Worm (Caenorhabditis elegans) whole organism, late embryonic: ENCODE results near the gene ccdc-12.

Experiments
- C38D4.7 ChIP-seq: fragments of 200-800 bp; sonication (Bioruptor generic); optimal IDR thresholded peaks from 2 replicates; lab custom pipeline; 2018; ENCODE audit warnings: mild to moderate bottlenecking, missing genetic modification characterization, moderate library complexity, missing compliant biosample characterization
- T23F11.4 ChIP-seq: fragments of 200-800 bp; sonication (Bioruptor generic); optimal IDR thresholded peaks from 2 replicates; lab custom pipeline; 2018; ENCODE audit warnings: mild to moderate bottlenecking, missing genetic modification characterization, missing compliant biosample characterization
- Y22D7AL.16 ChIP-seq: sonication (generic microtip); optimal IDR thresholded peaks from 2 replicates; lab custom pipeline; 2016; ENCODE audit warnings: missing genetic modification characterization, missing compliant biosample characterization
- elt-2 ChIP-seq: sonication (generic microtip); optimal IDR thresholded peaks from 2 replicates; lab custom pipeline; 2016; ENCODE audit warnings: missing genetic modification reagents, missing genetic modification characterization, missing compliant biosample characterization
- fkh-10 ChIP-seq: fragments of 150-350 bp; optimal IDR thresholded peaks from 2 replicates; lab custom pipeline; 2014; ENCODE audit warnings: missing biosample characterization, missing genetic modification reagents, missing genetic modification characterization
- hlh-30 ChIP-seq: sonication (generic microtip); optimal IDR thresholded peaks from 2 replicates; lab custom pipeline; 2017; ENCODE audit warnings: antibody characterized with exemption, missing genetic modification characterization, missing compliant biosample characterization; ENCODE audit not compliant: insufficient read depth
- nfya-1 ChIP-seq: sonication (generic microtip); optimal IDR thresholded peaks from 2 replicates; lab custom pipeline; 2017; ENCODE audit warnings: missing genetic modification characterization, mild to moderate bottlenecking, missing compliant biosample characterization, antibody characterized with exemption, moderate library complexity
- nhr-11 ChIP-seq: fragments of 150-350 bp; optimal IDR thresholded peaks from 2 replicates; lab custom pipeline; 2014; ENCODE audit warnings: missing biosample characterization, missing genetic modification characterization
- unc-42 ChIP-seq: sonication (generic microtip); optimal IDR thresholded peaks from 2 replicates; lab custom pipeline; 2016; ENCODE audit warnings: missing genotype, missing genetic modification characterization, missing compliant biosample characterization
- unc-86 ChIP-seq: sonication (generic microtip); optimal IDR thresholded peaks from 2 replicates; lab custom pipeline; 2016; ENCODE audit warnings: missing genetic modification characterization, missing compliant biosample characterization

ce11 chrIV:2497615-2498183, 2.7 kb upstream of the ccdc-12 start, which contains the start of gene Y69A2AR.16:
- TF ChIP-seq fkh-10 (GFP tag; lab: Kevin White, UChicago) (no peak), elt-2 (tag; lab: Kevin White, UChicago) (no peak), unc-86 (tag; lab: Kevin White, UChicago) (no peak), unc-42 (tag; lab: Kevin White, UChicago) (no peak), C38D4.7 (no peak), nfya-1 (tag; lab: Kevin White, UChicago) (no peak), Y22D7AL.16 (tag; lab: Kevin White, UChicago) (no peak), hlh-30 (tag; lab: Kevin White, UChicago) (no peak), nhr-11 (tag; lab: Kevin White, UChicago) (no peak), T23F11.4 (no peak)
